Worm (Caenorhabditis elegans) whole organism, L4 larva: Measurements from ENCODE around the gene C34H4.2.

Source experiments
- F26F4.8 ChIP-seq: fragments of 200-800 bp; sonication (Bioruptor generic); conservative IDR thresholded peaks from 2 replicates; pipeline ENCODE4 v1.3.6; 2022; ENCODE audit warnings: missing genetic modification characterization, missing compliant biosample characterization
- F37D6.2 ChIP-seq: sonication (generic microtip); optimal IDR thresholded peaks from 2 replicates; lab custom pipeline; 2016; ENCODE audit warnings: mild to moderate bottlenecking, missing genetic modification characterization, missing compliant biosample characterization
- F44E2.7 ChIP-seq: fragments of 200-800 bp; sonication (Bioruptor generic); IDR thresholded peaks from 2 replicates; pipeline ENCODE4 v2.1.2; 2022; ENCODE audit warnings: missing genetic modification characterization, missing compliant biosample characterization
- T20F7.1 ChIP-seq: fragments of 200-800 bp; sonication (Bioruptor generic); optimal IDR thresholded peaks from 2 replicates; lab custom pipeline; 2018; ENCODE audit warnings: mild to moderate bottlenecking, missing genetic modification characterization, missing compliant biosample characterization
- aha-1 ChIP-seq: fragments of 150-350 bp; peaks from one replicate; lab custom pipeline; 2014; ENCODE audit warnings: missing biosample characterization, missing genetic modification characterization
- arid-1 ChIP-seq: fragments of 200-800 bp; sonication (Bioruptor generic); conservative IDR thresholded peaks from 2 replicates; pipeline ENCODE4 v1.3.6; 2022; ENCODE audit warnings: missing genetic modification reagents, missing genetic modification characterization, missing compliant biosample characterization
- ceh-32 ChIP-seq: sonication (generic microtip); optimal IDR thresholded peaks from 2 replicates; lab custom pipeline; 2016; ENCODE audit warnings: mild to moderate bottlenecking, missing genetic modification characterization, missing compliant biosample characterization; ENCODE audit not compliant: poor library complexity
- daf-16 ChIP-seq, 3 experiments: sonication (generic microtip); optimal IDR thresholded peaks; 2 replicates each; lab custom pipeline; 2016 to 2017; ENCODE audit warnings: missing genetic modification characterization in 3 of 3, missing genetic modification reagents in 3 of 3, mild to moderate bottlenecking in 2 of 3, missing compliant biosample characterization in 2 of 3, missing biosample characterization in 1 of 3, moderate library complexity in 1 of 3
- daf-19 ChIP-seq: fragments of 200-800 bp; sonication (Bioruptor generic); conservative IDR thresholded peaks from 2 replicates; pipeline ENCODE4 v1.3.6; 2022; ENCODE audit warnings: missing genetic modification characterization, missing compliant biosample characterization
- daf-8 ChIP-seq: fragments of 200-800 bp; sonication (Bioruptor generic); IDR thresholded peaks from 2 replicates; pipeline ENCODE4 v1.3.6; 2022; ENCODE audit warnings: missing genetic modification characterization, missing compliant biosample characterization
- dmd-6 ChIP-seq: fragments of 200-800 bp; sonication (Bioruptor generic); IDR thresholded peaks from 2 replicates; pipeline ENCODE4 v1.3.6; 2022; ENCODE audit warnings: missing genetic modification reagents, missing genetic modification characterization, missing compliant biosample characterization
- dmd-9 ChIP-seq: fragments of 200-800 bp; sonication (Bioruptor generic); IDR thresholded peaks from 2 replicates; pipeline ENCODE4 v1.3.6; 2022; ENCODE audit warnings: missing genetic modification reagents, missing genetic modification characterization, missing compliant biosample characterization
- dpl-1 ChIP-seq: fragments of 150-350 bp; optimal IDR thresholded peaks from 2 replicates; lab custom pipeline; 2014; ENCODE audit warnings: missing biosample characterization, missing genetic modification reagents, missing genetic modification characterization
- duxl-1 ChIP-seq: sonication (generic microtip); optimal IDR thresholded peaks from 2 replicates; lab custom pipeline; 2016; ENCODE audit warnings: mild to moderate bottlenecking, missing genetic modification characterization, moderate library complexity, missing compliant biosample characterization; ENCODE audit not compliant: poor library complexity
- dve-1 ChIP-seq: sonication (generic microtip); optimal IDR thresholded peaks from 2 replicates; lab custom pipeline; 2017; ENCODE audit warnings: antibody characterized with exemption, mild to moderate bottlenecking, missing genetic modification characterization, missing compliant biosample characterization; ENCODE audit not compliant: insufficient read depth
- egl-43 ChIP-seq: fragments of 200-800 bp; sonication (Bioruptor generic); IDR thresholded peaks from 2 replicates; pipeline ENCODE4 v1.3.6; 2022; ENCODE audit warnings: missing genetic modification reagents, missing genetic modification characterization, missing compliant biosample characterization
- fkh-10 ChIP-seq: fragments of 150-350 bp; optimal IDR thresholded peaks from 2 replicates; lab custom pipeline; 2014; ENCODE audit warnings: missing biosample characterization, missing genetic modification reagents, missing genetic modification characterization
- hlh-11 ChIP-seq: fragments of 200-800 bp; sonication (Bioruptor generic); optimal IDR thresholded peaks from 2 replicates; lab custom pipeline; 2018; ENCODE audit warnings: mild to moderate bottlenecking, missing genetic modification characterization, missing compliant biosample characterization
- hlh-30 ChIP-seq: sonication (generic microtip); optimal IDR thresholded peaks from 2 replicates; lab custom pipeline; 2017; ENCODE audit warnings: antibody characterized with exemption, mild to moderate bottlenecking, missing genetic modification characterization, missing compliant biosample characterization; ENCODE audit not compliant: insufficient read depth
- hmg-1.1 ChIP-seq: fragments of 200-800 bp; sonication (Bioruptor generic); IDR thresholded peaks from 2 replicates; pipeline ENCODE4 v1.3.6; 2022; ENCODE audit warnings: missing genetic modification reagents, missing genetic modification characterization, missing compliant biosample characterization
- lin-13 ChIP-seq: fragments of 150-350 bp; optimal IDR thresholded peaks from 2 replicates; lab custom pipeline; 2014; ENCODE audit warnings: missing biosample characterization, missing genetic modification reagents, missing genetic modification characterization
- lin-29 ChIP-seq: fragments of 200-800 bp; sonication (Bioruptor generic); IDR thresholded peaks from 2 replicates; pipeline ENCODE4 v1.3.6; 2022; ENCODE audit warnings: missing genetic modification reagents, missing genetic modification characterization, missing compliant biosample characterization
- lsy-2 ChIP-seq, 2 experiments: fragments of 150-350 bp in 1 of 2; sonication (generic microtip) in 1 of 2; optimal IDR thresholded peaks; 2 replicates each; lab custom pipeline; 2014 to 2017; ENCODE audit warnings: missing biosample characterization in 2 of 2, missing genetic modification characterization in 2 of 2
- nhr-10 ChIP-seq: fragments of 150-350 bp; optimal IDR thresholded peaks from 2 replicates; lab custom pipeline; 2014; ENCODE audit warnings: missing biosample characterization, missing genetic modification characterization
- nhr-102 ChIP-seq: sonication (generic microtip); optimal IDR thresholded peaks from 2 replicates; lab custom pipeline; 2016; ENCODE audit warnings: mild to moderate bottlenecking, missing genetic modification characterization, moderate library complexity, missing compliant biosample characterization
- nhr-11 ChIP-seq: fragments of 150-350 bp; optimal IDR thresholded peaks from 2 replicates; lab custom pipeline; 2014; ENCODE audit warnings: missing biosample characterization, missing genetic modification characterization
- nhr-111 ChIP-seq: fragments of 200-800 bp; sonication (Bioruptor generic); optimal IDR thresholded peaks from 2 replicates; lab custom pipeline; 2018; ENCODE audit warnings: mild to moderate bottlenecking, missing genetic modification characterization, missing compliant biosample characterization
- nhr-28 ChIP-seq: fragments of 150-350 bp; optimal IDR thresholded peaks from 2 replicates; lab custom pipeline; 2014; ENCODE audit warnings: missing biosample characterization, missing genetic modification characterization
- nhr-42 ChIP-seq: fragments of 200-800 bp; sonication (Bioruptor generic); IDR thresholded peaks from 2 replicates; pipeline ENCODE4 v1.3.6; 2022; ENCODE audit warnings: missing genetic modification characterization, missing compliant biosample characterization
- pha-4 ChIP-seq, 2 experiments: fragments of 150-350 bp in 1 of 2; fragments of 200-800 bp in 1 of 2; sonication (Bioruptor generic) in 1 of 2; IDR thresholded peaks in 1 of 2; optimal IDR thresholded peaks in 1 of 2; 2 replicates each; pipeline versions ENCODE4 v1.3.6 to Lab custom; 2014 to 2022; ENCODE audit warnings: missing genetic modification characterization in 2 of 2, missing genetic modification reagents in 2 of 2, missing biosample characterization in 1 of 2, missing compliant biosample characterization in 1 of 2
- php-3 ChIP-seq: fragments of 200-800 bp; sonication (Bioruptor generic); IDR thresholded peaks from 2 replicates; pipeline ENCODE4 v1.3.6; 2022; ENCODE audit warnings: missing genetic modification reagents, missing genetic modification characterization, missing compliant biosample characterization
- pqm-1 ChIP-seq: sonication (generic microtip); optimal IDR thresholded peaks from 2 replicates; lab custom pipeline; 2017; ENCODE audit warnings: missing biosample characterization, missing genetic modification characterization
- rbr-2 ChIP-seq: sonication (generic microtip); optimal IDR thresholded peaks from 2 replicates; lab custom pipeline; 2016; ENCODE audit warnings: missing genotype, missing genetic modification characterization, missing compliant biosample characterization
- saeg-2 ChIP-seq: fragments of 200-800 bp; sonication (Bioruptor generic); IDR thresholded peaks from 2 replicates; pipeline ENCODE4 v1.3.6; 2022; ENCODE audit warnings: missing genetic modification reagents, missing genetic modification characterization, missing compliant biosample characterization
- set-16 ChIP-seq: fragments of 200-800 bp; sonication (Bioruptor generic); IDR thresholded peaks from 2 replicates; pipeline ENCODE4 v1.3.6; 2022; ENCODE audit warnings: missing genetic modification reagents, missing genetic modification characterization, missing compliant biosample characterization
- skn-1 ChIP-seq: fragments of 150-350 bp; optimal IDR thresholded peaks from 2 replicates; lab custom pipeline; 2014; ENCODE audit warnings: missing biosample characterization, missing genetic modification characterization
- snpc-1.2 ChIP-seq: fragments of 200-800 bp; sonication (Bioruptor generic); IDR thresholded peaks from 2 replicates; pipeline ENCODE4 v1.3.6; 2022; ENCODE audit warnings: missing genetic modification reagents, missing genetic modification characterization, missing compliant biosample characterization
- spr-1 ChIP-seq: sonication (generic microtip); optimal IDR thresholded peaks from 2 replicates; lab custom pipeline; 2016; ENCODE audit warnings: mild to moderate bottlenecking, missing genetic modification characterization, missing compliant biosample characterization
- tra-1 ChIP-seq: fragments of 200-800 bp; sonication (Bioruptor generic); IDR thresholded peaks from 2 replicates; pipeline ENCODE4 v1.3.6; 2022; ENCODE audit warnings: missing genetic modification reagents, missing genetic modification characterization, missing compliant biosample characterization
- unc-130 ChIP-seq: sonication (generic microtip); optimal IDR thresholded peaks from 2 replicates; lab custom pipeline; 2016; ENCODE audit warnings: missing genetic modification reagents, missing genetic modification characterization, missing compliant biosample characterization
- zag-1 ChIP-seq: fragments of 150-350 bp; optimal IDR thresholded peaks from 2 replicates; lab custom pipeline; 2014; ENCODE audit warnings: missing biosample characterization, missing genetic modification characterization
- zfp-2 ChIP-seq: sonication (generic microtip); optimal IDR thresholded peaks from 2 replicates; lab custom pipeline; 2016; ENCODE audit warnings: mild to moderate bottlenecking, missing genetic modification characterization, missing compliant biosample characterization

The C34H4.2 gene

DNA sequence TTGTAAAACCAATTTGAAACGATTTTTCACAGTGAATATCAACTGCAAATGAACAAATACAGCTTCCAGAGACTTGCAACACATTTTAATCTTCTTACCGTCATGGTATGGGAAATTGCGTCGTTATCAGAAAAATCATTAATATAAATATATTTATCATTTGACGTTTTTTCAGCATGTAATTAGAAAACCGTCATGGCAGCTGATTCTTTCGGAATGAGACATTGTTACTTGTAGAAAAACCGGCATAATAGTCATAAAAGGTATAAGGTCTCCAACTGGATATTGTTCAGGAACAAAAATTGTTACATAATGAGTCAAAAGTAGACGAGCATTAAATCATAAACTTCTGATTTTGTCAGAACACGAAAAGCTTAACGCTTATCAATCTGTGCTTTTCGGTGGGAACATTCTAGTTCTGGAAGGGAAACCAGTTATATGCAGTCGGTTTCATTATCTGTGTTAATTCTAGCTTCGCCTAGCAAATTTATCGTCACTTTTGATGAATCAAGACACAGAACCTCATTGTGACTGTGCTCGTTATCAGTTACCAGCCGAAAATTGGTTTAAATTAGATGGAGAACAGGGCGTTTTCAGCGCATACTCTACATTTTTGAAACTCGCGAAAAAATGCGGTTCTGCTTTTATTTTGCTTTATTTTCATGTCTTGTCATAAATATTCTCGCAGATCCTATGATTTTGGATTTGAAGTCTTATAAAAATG is at the start of gene C34H4.2:
C34H4.2 (plus strand) TSS at position 558 of the 724 bp plus-strand sequence.
- TF ChIP-seq hlh-11 (tag; lab: Kevin White, UChicago) (peak; percentile 1), duxl-1 (tag; lab: Kevin White, UChicago) (no peak), nhr-28 (tag; lab: Kevin White, UChicago) (peak; percentile 62), pqm-1 (tag; lab: Kevin White, UChicago) (peak; percentile 44), hlh-30 (no peak), dmd-6 (GFP tag; lab: Robert Waterston, UW) (peak; percentile 11; the same call in 1 of the 2 replicates)

DNA sequence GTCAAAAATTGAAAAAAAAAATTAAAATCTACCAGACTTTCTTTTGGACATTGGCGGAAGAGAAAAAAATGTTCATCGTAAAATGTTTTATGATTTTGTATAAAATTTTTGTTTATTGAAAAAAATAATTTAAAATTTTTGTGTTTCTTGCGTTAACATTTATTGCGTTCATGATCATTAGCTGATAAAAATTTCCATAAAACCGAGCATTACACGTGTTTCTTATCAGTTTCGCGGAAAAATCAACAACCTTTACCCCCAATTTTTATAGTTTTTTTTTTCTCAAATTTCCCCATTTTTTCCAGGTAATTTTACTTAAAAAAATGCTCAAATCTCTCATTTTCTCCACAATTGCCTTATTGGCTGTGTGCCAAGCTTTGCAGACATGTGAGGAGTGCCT is 43.3 kb upstream of the C34H4.2 start, which contains the start of gene txt-4:
txt-4 (plus strand) TSS at position 324 of the 400 bp plus-strand sequence.
- peak; percentile 35 for TF ChIP-seq nhr-28 (tag; lab: Kevin White, UChicago)
- peak; percentile 77 for TF ChIP-seq php-3 (GFP tag; lab: Robert Waterston, UW)
- TF ChIP-seq zfp-2 (tag; lab: Kevin White, UChicago): no peak
- peak in 1 of 2 experiments; percentile 11 for TF ChIP-seq lsy-2 (tag; optimal IDR thresholded peaks at IDR 0.05; lab: Kevin White, UChicago)
- TF ChIP-seq dmd-6 (GFP tag; lab: Robert Waterston, UW): peak; percentile 62
- TF ChIP-seq pqm-1 (tag; lab: Kevin White, UChicago): peak; percentile 22
- peak; percentile 23 for TF ChIP-seq dve-1 (tag; lab: Kevin White, UChicago)
- TF ChIP-seq rbr-2: no peak
- TF ChIP-seq dpl-1 (GFP tag; lab: Kevin White, UChicago): no peak
- no peak for TF ChIP-seq dmd-9 (GFP tag; lab: Robert Waterston, UW)
- no peak for TF ChIP-seq daf-16 (GFP tag; optimal IDR thresholded peaks at IDR 0.05; lab: Kevin White, UChicago)
- TF ChIP-seq daf-16 (tag; optimal IDR thresholded peaks at IDR 0.05; lab: Kevin White, UChicago): peak; percentile 61
- TF ChIP-seq saeg-2 (GFP tag; lab: Robert Waterston, UW): no peak
- no peak for TF ChIP-seq snpc-1.2 (GFP tag; lab: Robert Waterston, UW)

DNA sequence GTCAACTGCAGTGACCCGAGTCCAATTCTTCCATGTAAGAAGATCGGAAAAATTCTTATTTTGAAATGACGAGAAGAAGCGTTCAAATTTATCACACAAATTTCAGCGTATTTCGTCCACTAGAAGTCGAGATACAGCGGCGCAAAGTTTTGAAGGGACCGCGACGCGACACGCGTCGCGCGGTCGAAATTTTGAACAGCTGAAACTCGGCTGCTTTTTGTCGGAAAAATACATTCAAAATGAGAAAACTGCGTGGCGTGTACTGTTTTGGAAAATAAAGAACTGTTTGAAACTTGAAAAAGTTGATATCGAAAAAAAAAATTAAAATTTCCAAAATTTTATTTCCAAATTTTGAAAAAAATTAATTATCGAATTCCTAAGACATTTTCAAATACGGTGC is 40.6 kb upstream of the C34H4.2 start:
- TF ChIP-seq T20F7.1 (no peak), fkh-10 (GFP tag; lab: Kevin White, UChicago) (no peak), aha-1 (tag; lab: Kevin White, UChicago) (peak; percentile 54)
- TF ChIP-seq, all 104 proteins: peak for 1

DNA sequence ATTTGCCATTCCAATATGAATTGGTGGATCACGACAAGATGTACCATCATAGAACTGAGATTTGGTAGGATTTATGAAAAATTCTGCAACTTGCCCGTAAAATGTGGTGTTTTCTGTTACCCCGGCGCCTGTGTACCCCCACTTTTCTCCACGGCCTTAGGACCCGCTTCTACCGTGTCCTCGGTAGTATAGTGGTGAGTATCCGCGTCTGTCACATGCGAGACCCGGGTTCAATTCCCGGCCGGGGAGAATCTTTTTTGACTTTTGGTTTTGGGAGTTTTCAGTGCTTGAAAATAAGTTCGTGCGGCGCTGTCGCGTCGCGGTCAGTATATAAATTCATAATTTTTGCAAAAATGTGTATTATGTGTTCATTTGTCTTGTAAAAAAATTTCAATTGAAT is 39.1 kb upstream of the C34H4.2 start:
- TF ChIP-seq nhr-10 (tag; lab: Kevin White, UChicago): no peak
- TF ChIP-seq daf-16 (GFP tag; optimal IDR thresholded peaks at IDR 0.05; lab: Kevin White, UChicago): peak in 1 of 2 experiments; percentile 28
- peak; percentile 16 for TF ChIP-seq daf-16 (tag; optimal IDR thresholded peaks at IDR 0.05; lab: Kevin White, UChicago)
- TF ChIP-seq daf-19 (GFP tag; lab: Robert Waterston, UW): no peak
- no peak for TF ChIP-seq daf-8 (GFP tag; lab: Robert Waterston, UW)
- no peak for TF ChIP-seq spr-1
- no peak for TF ChIP-seq ceh-32 (tag; lab: Kevin White, UChicago)
- TF ChIP-seq hlh-30: peak; percentile 66
- no peak for TF ChIP-seq lin-29 (GFP tag; lab: Robert Waterston, UW)
- no peak for TF ChIP-seq set-16 (GFP tag; lab: Robert Waterston, UW)
- peak; percentile 52; the same call in 1 of the 2 replicates for TF ChIP-seq arid-1 (GFP tag; lab: Robert Waterston, UW)
- 0 out of 2 replicates have a peak, but pooled peaks have one; percentile 47 for TF ChIP-seq F26F4.8 (GFP tag; lab: Robert Waterston, UW)
- TF ChIP-seq tra-1 (GFP tag; lab: Robert Waterston, UW): no peak
- TF ChIP-seq skn-1 (tag; lab: Kevin White, UChicago): no peak
- no peak for TF ChIP-seq unc-130 (GFP tag; lab: Kevin White, UChicago)
- peak; percentile 37; the same call in 1 of the 2 replicates for TF ChIP-seq hmg-1.1
- no peak for TF ChIP-seq nhr-102 (tag; lab: Kevin White, UChicago)
- TF ChIP-seq F44E2.7 (GFP tag; lab: Robert Waterston, UW): 0 out of 2 replicates have a peak, but pooled peaks have one; percentile 44
- TF ChIP-seq egl-43 (GFP tag; lab: Robert Waterston, UW): peak; percentile 72; the same call in 1 of the 2 replicates
- no peak for TF ChIP-seq nhr-11 (tag; lab: Kevin White, UChicago)
- 0 out of 2 replicates have a peak, but pooled peaks have one; percentile 8 for TF ChIP-seq nhr-42 (GFP tag; lab: Robert Waterston, UW)
- TF ChIP-seq F37D6.2 (tag; lab: Kevin White, UChicago): no peak
- no peak for TF ChIP-seq nhr-111 (GFP tag; lab: Kevin White, UChicago)
- TF ChIP-seq zag-1 (tag; lab: Kevin White, UChicago): no peak
- peak; percentile 50 for TF ChIP-seq pha-4 (GFP tag; IDR thresholded peaks at IDR 0.05; lab: Robert Waterston, UW)
- no peak for TF ChIP-seq pha-4 (tag; optimal IDR thresholded peaks at IDR 0.05; lab: Kevin White, UChicago)
- TF ChIP-seq lin-13 (GFP tag; lab: Kevin White, UChicago): no peak
